Worm (Caenorhabditis elegans): Measurements from ENCODE around the gene drd-50.

Gene drd-50

DNA sequence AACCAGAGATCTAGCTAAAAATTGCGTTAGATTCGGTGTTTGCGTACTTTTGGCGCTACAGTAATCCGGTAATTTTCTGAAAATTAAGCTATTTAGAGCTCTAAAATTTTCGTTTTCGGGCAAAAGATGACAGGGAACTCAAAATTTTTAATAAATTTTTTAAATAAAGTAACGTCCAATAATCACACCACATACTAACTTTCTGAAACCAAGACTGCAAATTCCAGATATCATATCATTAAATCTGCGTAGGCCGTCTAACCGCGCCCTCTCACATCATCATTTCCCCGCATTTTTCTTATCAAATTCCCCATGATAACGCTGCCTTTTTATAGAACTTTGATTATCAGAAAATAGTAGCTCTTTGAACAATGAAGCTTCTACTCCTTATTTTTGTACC, at the start of gene drd-50:
TSS of gene drd-50 (plus strand) at position 301 of the 400 bp plus-strand sequence.
- TF ChIP-seq C08G9.2 (tag; optimal IDR thresholded peaks at IDR 0.05) (no peak), pag-3 (tag; optimal IDR thresholded peaks at IDR 0.05; ENCODE audit: borderline replicate concordance) (no peak), sdc-2 (tag; optimal IDR thresholded peaks at IDR 0.05) (no peak), nhr-11 (tag; optimal IDR thresholded peaks at IDR 0.05) (no peak), rnt-1 (tag; optimal IDR thresholded peaks at IDR 0.05) (no peak), Y22D7AL.16 (tag; optimal IDR thresholded peaks at IDR 0.05) (no peak), ceh-30 (tag; optimal IDR thresholded peaks at IDR 0.05) (no peak), elt-4 (tag; optimal IDR thresholded peaks at IDR 0.05) (no peak), ceh-14 (tag; optimal IDR thresholded peaks at IDR 0.05) (no peak), che-1 (tag; optimal IDR thresholded peaks at IDR 0.05) (no peak), lin-11 (tag; optimal IDR thresholded peaks at IDR 0.05) (no peak), F13H6.1 (tag; optimal IDR thresholded peaks at IDR 0.05) (no peak), C38D4.7 (GFP tag; optimal IDR thresholded peaks at IDR 0.05) (no peak), ref-2 (tag; optimal IDR thresholded peaks at IDR 0.05) (no peak), ceh-34 (tag; optimal IDR thresholded peaks at IDR 0.05) (no peak), dmd-4 (tag; optimal IDR thresholded peaks at IDR 0.05; ENCODE audit: borderline replicate concordance) (no peak), fax-1 (tag; optimal IDR thresholded peaks at IDR 0.05) (no peak), hlh-8 (tag; optimal IDR thresholded peaks at IDR 0.05) (no peak), hlh-15 (tag; optimal IDR thresholded peaks at IDR 0.05) (no peak), ceh-45 (GFP tag; IDR thresholded peaks at IDR 0.05) (no peak)

DNA sequence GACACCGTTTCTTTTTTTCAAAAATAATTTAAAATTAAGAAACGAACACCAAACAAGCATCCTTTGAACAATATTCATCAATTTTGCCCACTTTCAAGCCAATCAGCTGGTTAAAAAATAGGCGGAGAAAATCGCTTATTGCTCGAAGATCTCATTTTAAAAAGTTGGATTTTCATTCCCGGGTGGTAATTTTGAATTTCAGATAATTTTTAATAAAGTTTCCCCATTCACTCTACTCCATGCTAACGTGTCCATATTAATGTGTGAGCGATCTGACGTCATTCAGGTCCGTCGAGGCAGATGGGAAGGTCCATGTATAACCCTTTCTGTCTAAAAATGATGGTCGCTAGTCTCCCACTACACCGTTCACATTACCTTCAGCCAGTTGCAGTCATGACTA, 49.1 kb upstream of the drd-50 start, which contains the start of gene fbxb-55:
TSS of gene fbxb-55 (plus strand) at position 301 of the 400 bp plus-strand sequence.
- TF ChIP-seq tbx-2 (tag; optimal IDR thresholded peaks at IDR 0.05), result no peak
- TF ChIP-seq ref-2 (tag; optimal IDR thresholded peaks at IDR 0.05), result no peak
- TF ChIP-seq unc-42 (tag; optimal IDR thresholded peaks at IDR 0.05), result no peak
- TF ChIP-seq eyg-1 (tag; optimal IDR thresholded peaks at IDR 0.05), result no peak
- TF ChIP-seq sdc-2 (tag; optimal IDR thresholded peaks at IDR 0.05), result no peak
- TF ChIP-seq zip-5 (tag; optimal IDR thresholded peaks at IDR 0.05), result no peak
- TF ChIP-seq mec-3 (tag; optimal IDR thresholded peaks at IDR 0.05; ENCODE audit: borderline replicate concordance), result no peak
- no peak for TF ChIP-seq madf-2 (tag; optimal IDR thresholded peaks at IDR 0.05)
- no peak for TF ChIP-seq ceh-19 (GFP tag; optimal IDR thresholded peaks at IDR 0.05)
- TF ChIP-seq sox-2 (GFP tag; IDR thresholded peaks at IDR 0.05), result no peak
- no peak for TF ChIP-seq lim-6 (tag; optimal IDR thresholded peaks at IDR 0.05)
- no peak for TF ChIP-seq unc-55 (GFP tag; optimal IDR thresholded peaks at IDR 0.05)
- TF ChIP-seq lin-11 (tag; optimal IDR thresholded peaks at IDR 0.05), result no peak
- no peak for TF ChIP-seq nhr-11 (tag; optimal IDR thresholded peaks at IDR 0.05)
- TF ChIP-seq fkh-10 (GFP tag; optimal IDR thresholded peaks at IDR 0.05), result no peak
- TF ChIP-seq ceh-6 (GFP tag; optimal IDR thresholded peaks at IDR 0.05), result no peak
- no peak for TF ChIP-seq pha-4 (tag; optimal IDR thresholded peaks at IDR 0.05)
- TF ChIP-seq hlh-13 (GFP tag; optimal IDR thresholded peaks at IDR 0.05), result no peak
- no peak for TF ChIP-seq ets-4 (tag; optimal IDR thresholded peaks at IDR 0.05)
- TF ChIP-seq ceh-48 (tag; optimal IDR thresholded peaks at IDR 0.05), result no peak

DNA sequence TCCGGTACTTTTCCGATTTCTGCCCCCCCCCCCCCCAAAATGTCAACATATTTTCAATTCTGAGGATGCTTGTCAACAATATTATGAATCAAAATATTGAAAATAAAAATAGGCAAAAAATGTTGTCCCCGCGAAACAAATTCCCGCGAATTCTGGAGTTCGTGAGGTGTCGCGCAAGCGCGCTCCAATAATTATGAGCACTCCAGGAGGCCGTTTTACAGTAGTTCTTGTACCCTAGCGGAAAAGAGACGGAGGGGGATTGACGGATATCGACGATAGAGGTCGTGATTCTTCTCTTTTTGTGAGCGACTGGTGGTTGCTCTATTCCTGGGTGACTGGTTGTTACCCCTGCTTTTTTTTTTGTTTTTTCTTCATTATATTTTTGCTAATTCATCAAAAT, 46.7 kb upstream of the drd-50 start:
- TF ChIP-seq C08G9.2 (tag; optimal IDR thresholded peaks at IDR 0.05), result peak; percentile 7
- no peak for TF ChIP-seq ceh-22 (tag; optimal IDR thresholded peaks at IDR 0.05)
- TF ChIP-seq sox-4 (tag; optimal IDR thresholded peaks at IDR 0.05), result no peak
- peak; percentile 59 for TF ChIP-seq ref-2 (tag; optimal IDR thresholded peaks at IDR 0.05)
- TF ChIP-seq hlh-30 (tag; optimal IDR thresholded peaks at IDR 0.05; ENCODE audit: insufficient read depth), result no peak
- TF ChIP-seq Y22D7AL.16 (tag; optimal IDR thresholded peaks at IDR 0.05), result no peak
- no peak for TF ChIP-seq unc-3 (GFP tag; conservative IDR thresholded peaks at IDR 0.05)
- TF ChIP-seq unc-3 (tag; optimal IDR thresholded peaks at IDR 0.05), result no peak
- TF ChIP-seq hlh-6 (tag; optimal IDR thresholded peaks at IDR 0.05), result no peak
- TF ChIP-seq pat-9 (tag; optimal IDR thresholded peaks at IDR 0.05), result no peak
- TF ChIP-seq pros-1 (tag; optimal IDR thresholded peaks at IDR 0.05), result no peak
- peak; percentile 44 for TF ChIP-seq ceh-2 (tag; optimal IDR thresholded peaks at IDR 0.05)
- TF ChIP-seq ahr-1 (tag; optimal IDR thresholded peaks at IDR 0.05), result no peak
- no peak for TF ChIP-seq ceh-34 (tag; optimal IDR thresholded peaks at IDR 0.05)
- no peak for TF ChIP-seq ztf-16 (tag; optimal IDR thresholded peaks at IDR 0.05)
- no peak for TF ChIP-seq ceh-45 (GFP tag; IDR thresholded peaks at IDR 0.05)
- TF ChIP-seq K09A11.1 (tag; optimal IDR thresholded peaks at IDR 0.05; ENCODE audit: insufficient read depth), result no peak
- TF ChIP-seq zip-5 (tag; optimal IDR thresholded peaks at IDR 0.05), result peak; percentile 2
- no peak for TF ChIP-seq pag-3 (tag; optimal IDR thresholded peaks at IDR 0.05; ENCODE audit: borderline replicate concordance)
- TF ChIP-seq tbx-2 (tag; optimal IDR thresholded peaks at IDR 0.05), result peak; percentile 58
- no peak for TF ChIP-seq ceh-14 (tag; optimal IDR thresholded peaks at IDR 0.05)
- TF ChIP-seq hlh-15 (tag; optimal IDR thresholded peaks at IDR 0.05), result no peak
- no peak for TF ChIP-seq mec-3 (tag; optimal IDR thresholded peaks at IDR 0.05; ENCODE audit: borderline replicate concordance)
- TF ChIP-seq K02D7.2 (tag; optimal IDR thresholded peaks at IDR 0.05), result no peak
- TF ChIP-seq eyg-1 (tag; optimal IDR thresholded peaks at IDR 0.05), result no peak
- no peak for TF ChIP-seq pha-4 (tag; optimal IDR thresholded peaks at IDR 0.05)

Measured in whole organism, late embryonic.